Fruit fly (Drosophila melanogaster) whole organism, prepupa: Measurements from ENCODE around the gene CG10588.

Experiments used
- Blimp-1 ChIP-seq: fragments of 200-800 bp; sonication (Bioruptor generic); optimal IDR thresholded peaks from 3 replicates; lab custom pipeline; 2017; ENCODE audit warnings: missing biosample characterization, missing genetic modification characterization, mild to moderate bottlenecking, moderate library complexity, missing genetic modification reagents
- CG10631 ChIP-seq: fragments of 200-800 bp; sonication (Bioruptor generic); optimal IDR thresholded peaks from 2 replicates; lab custom pipeline; 2016; ENCODE audit warnings: missing biosample characterization, missing genetic modification characterization
- CG11294 ChIP-seq: fragments of 200-800 bp; sonication (Bioruptor generic); IDR thresholded peaks from 2 replicates; pipeline ENCODE4 v1.3.6; 2022; ENCODE audit warnings: missing biosample characterization, missing genetic modification characterization
- CG11902 ChIP-seq: fragments of 200-800 bp; sonication (Bioruptor generic); optimal IDR thresholded peaks from 3 replicates; lab custom pipeline; 2016; ENCODE audit warnings: missing biosample characterization, missing genetic modification characterization
- CG16779 ChIP-seq: fragments of 200-800 bp; sonication (Bioruptor generic); optimal IDR thresholded peaks from 3 replicates; lab custom pipeline; 2017; ENCODE audit warnings: missing biosample characterization, mild to moderate bottlenecking, missing genetic modification characterization
- CG3032 ChIP-seq: fragments of 200-800 bp; optimal IDR thresholded peaks from 2 replicates; lab custom pipeline; 2019; ENCODE audit warnings: missing biosample characterization, mild to moderate bottlenecking, missing genetic modification characterization, moderate library complexity
- CG34406 ChIP-seq: fragments of 200-800 bp; sonication (Bioruptor generic); optimal IDR thresholded peaks from 3 replicates; lab custom pipeline; 2016; ENCODE audit warnings: missing biosample characterization, missing genetic modification characterization
- CG4318 ChIP-seq: fragments of 200-800 bp; sonication (Bioruptor generic); optimal IDR thresholded peaks from 3 replicates; lab custom pipeline; 2017; ENCODE audit warnings: missing biosample characterization, mild to moderate bottlenecking, missing genetic modification characterization
- CG6163 ChIP-seq: fragments of 200-800 bp; sonication (Bioruptor generic); IDR thresholded peaks from 3 replicates; pipeline ENCODE4 v1.3.6; 2022; ENCODE audit warnings: missing biosample characterization, missing genetic modification characterization
- CG7368 ChIP-seq: fragments of 200-800 bp; sonication (Bioruptor generic); optimal IDR thresholded peaks from 3 replicates; lab custom pipeline; 2016; ENCODE audit warnings: missing biosample characterization, missing genetic modification characterization
- CG8119 ChIP-seq: fragments of 200-800 bp; sonication (Bioruptor generic); IDR thresholded peaks from 3 replicates; pipeline ENCODE4 v1.3.6; 2022; ENCODE audit warnings: missing biosample characterization, missing genetic modification characterization
- CG8632 ChIP-seq: fragments of 200-800 bp; sonication (Bioruptor generic); optimal IDR thresholded peaks from 3 replicates; lab custom pipeline; 2016; ENCODE audit warnings: missing biosample characterization, missing genetic modification characterization
- CG9139 ChIP-seq: fragments of 200-800 bp; sonication (Bioruptor generic); optimal IDR thresholded peaks from 3 replicates; lab custom pipeline; 2017; ENCODE audit warnings: missing biosample characterization, mild to moderate bottlenecking, missing genetic modification characterization
- Eip93F ChIP-seq: fragments of 200-800 bp; sonication (Bioruptor generic); optimal IDR thresholded peaks from 2 replicates; lab custom pipeline; 2016; ENCODE audit warnings: missing biosample characterization, mild to moderate bottlenecking, missing genetic modification characterization
- Ets21C ChIP-seq: fragments of 200-800 bp; sonication (Bioruptor generic); optimal IDR thresholded peaks from 3 replicates; lab custom pipeline; 2016; ENCODE audit warnings: missing biosample characterization, missing genetic modification characterization
- Ets96B ChIP-seq: fragments of 200-800 bp; optimal IDR thresholded peaks from 2 replicates; lab custom pipeline; 2019; ENCODE audit warnings: missing biosample characterization, mild to moderate bottlenecking, missing genetic modification characterization, moderate library complexity
- Hr4 ChIP-seq: fragments of 200-800 bp; sonication (Bioruptor generic); optimal IDR thresholded peaks from 3 replicates; lab custom pipeline; 2016; ENCODE audit warnings: missing biosample characterization, missing genetic modification characterization
- Lpt ChIP-seq: fragments of 200-800 bp; sonication (Bioruptor generic); optimal IDR thresholded peaks from 3 replicates; lab custom pipeline; 2016; ENCODE audit warnings: missing biosample characterization, missing genetic modification characterization
- Met ChIP-seq: fragments of 200-800 bp; sonication (Bioruptor generic); optimal IDR thresholded peaks from 3 replicates; lab custom pipeline; 2016; ENCODE audit warnings: missing biosample characterization, missing genetic modification characterization
- Sox14 ChIP-seq: fragments of 200-800 bp; sonication (Bioruptor generic); optimal IDR thresholded peaks from 3 replicates; lab custom pipeline; 2016; ENCODE audit warnings: missing biosample characterization, missing genetic modification characterization
- Sox15 ChIP-seq: fragments of 200-800 bp; sonication (Bioruptor generic); optimal IDR thresholded peaks from 3 replicates; lab custom pipeline; 2016; ENCODE audit warnings: missing biosample characterization, missing genetic modification characterization
- acj6 ChIP-seq: fragments of 200-800 bp; sonication (Bioruptor generic); optimal IDR thresholded peaks from 3 replicates; lab custom pipeline; 2016; ENCODE audit warnings: missing biosample characterization, missing genetic modification characterization
- dsx ChIP-seq: fragments of 200-800 bp; optimal IDR thresholded peaks from 3 replicates; lab custom pipeline; 2019; ENCODE audit warnings: missing biosample characterization, mild to moderate bottlenecking, missing genetic modification characterization, moderate library complexity; ENCODE audit not compliant: poor library complexity, severe bottlenecking
- esn ChIP-seq: fragments of 200-800 bp; sonication (Bioruptor generic); optimal IDR thresholded peaks from 2 replicates; lab custom pipeline; 2016; ENCODE audit warnings: missing biosample characterization, mild to moderate bottlenecking, missing genetic modification characterization, moderate library complexity
- fd59A ChIP-seq: fragments of 200-800 bp; sonication (Bioruptor generic); optimal IDR thresholded peaks from 2 replicates; lab custom pipeline; 2017; ENCODE audit warnings: missing biosample characterization, mild to moderate bottlenecking, missing genetic modification characterization, missing genetic modification reagents
- net ChIP-seq: fragments of 200-800 bp; sonication (Bioruptor generic); optimal IDR thresholded peaks from 3 replicates; lab custom pipeline; 2016; ENCODE audit warnings: missing biosample characterization, missing genetic modification characterization
- pdm3 ChIP-seq: fragments of 200-800 bp; sonication (Bioruptor generic); optimal IDR thresholded peaks from 3 replicates; lab custom pipeline; 2016; ENCODE audit warnings: missing biosample characterization, missing genetic modification characterization
- salr ChIP-seq, 2 experiments: fragments of 200-800 bp; sonication (Bioruptor generic); optimal IDR thresholded peaks; 3 replicates each; lab custom pipeline; 2016 to 2018; ENCODE audit warnings: missing biosample characterization in 2 of 2, missing genetic modification characterization in 2 of 2, mild to moderate bottlenecking in 1 of 2
- ss ChIP-seq, 2 experiments: fragments of 200-800 bp; sonication (Bioruptor generic); optimal IDR thresholded peaks; 2 replicates in 1 of 2; 3 replicates in 1 of 2; lab custom pipeline; 2017 to 2018; ENCODE audit warnings: mild to moderate bottlenecking in 2 of 2, missing biosample characterization in 2 of 2, missing genetic modification characterization in 2 of 2, moderate library complexity in 1 of 2
- topi ChIP-seq: fragments of 200-800 bp; sonication (Bioruptor generic); optimal IDR thresholded peaks from 3 replicates; lab custom pipeline; 2016; ENCODE audit warnings: missing biosample characterization, missing genetic modification characterization

Gene CG10588

dm6 chr3L:21009405-21010120, 52.8 kb downstream of the CG10588 start (continued):
- peak; percentile 68 for TF ChIP-seq CG16779 (tag; lab: Kevin White, UChicago)
- peak; percentile 82; the same call in 2 of the 3 replicates for TF ChIP-seq CG8119 (GFP tag; lab: Robert Waterston, UW)
- TF ChIP-seq CG4318 = peak; percentile 27
- peak; percentile 68 for TF ChIP-seq Lpt (GFP tag; lab: Kevin White, UChicago)
- TF ChIP-seq Hr4 = peak; percentile 69
- peak; percentile 78 for TF ChIP-seq acj6
- TF ChIP-seq pdm3 (GFP tag; lab: Kevin White, UChicago) = peak; percentile 84
- peak; percentile 78 for TF ChIP-seq CG10631
- peak; percentile 69 for TF ChIP-seq CG11294 (GFP tag; lab: Robert Waterston, UW)
- TF ChIP-seq topi (GFP tag; lab: Kevin White, UChicago) = peak; percentile 85
- TF ChIP-seq dsx (GFP tag; lab: Kevin White, UChicago) = peak; percentile 76
- peak; percentile 89 for TF ChIP-seq Sox14 (GFP tag; lab: Kevin White, UChicago)
- peak; percentile 62 for TF ChIP-seq CG11902
- TF ChIP-seq Sox15 (GFP tag; lab: Kevin White, UChicago) = peak; percentile 64
- TF ChIP-seq Blimp-1 (GFP tag; lab: Kevin White, UChicago) = peak; percentile 7
- TF ChIP-seq Met (GFP tag; lab: Kevin White, UChicago) = peak; percentile 88
- peak; percentile 33 to 75 for TF ChIP-seq salr (GFP tag; optimal IDR thresholded peaks at IDR 0.05; lab: Kevin White, UChicago)
- no peak for TF ChIP-seq Eip93F (GFP tag; lab: Kevin White, UChicago)
- TF ChIP-seq CG7368 (GFP tag; lab: Kevin White, UChicago) = peak; percentile 60
- peak; percentile 78 for TF ChIP-seq CG8632 (GFP tag; lab: Kevin White, UChicago)
- TF ChIP-seq CG6163 (GFP tag; lab: Robert Waterston, UW) = peak; percentile 91
- peak; percentile 78 for TF ChIP-seq net (GFP tag; lab: Kevin White, UChicago)
- TF ChIP-seq Ets21C = peak; percentile 74
- TF ChIP-seq ss (GFP tag; optimal IDR thresholded peaks at IDR 0.05; lab: Kevin White, UChicago) = peak; percentile 22 to 43
- peak; percentile 26 for TF ChIP-seq CG9139 (GFP tag; lab: Kevin White, UChicago)
- peak; percentile 31 for TF ChIP-seq Ets96B (tag; lab: Kevin White, UChicago)
- peak; percentile 80 for TF ChIP-seq CG34406 (GFP tag; lab: Kevin White, UChicago)
- peak; percentile 88 for TF ChIP-seq esn (GFP tag; lab: Kevin White, UChicago)
- TF ChIP-seq CG3032 (tag; lab: Kevin White, UChicago) = no peak
- peak; percentile 12 for TF ChIP-seq fd59A (GFP tag; lab: Kevin White, UChicago)
